Fruit fly (Drosophila melanogaster): ENCODE measurements around the gene Nepl4.

- TF ChIP-seq CG8478 (optimal IDR thresholded peaks at IDR 0.05): no peak
- no peak for TF ChIP-seq pan (optimal IDR thresholded peaks at IDR 0.05)
- TF ChIP-seq usp (GFP tag; optimal IDR thresholded peaks at IDR 0.05): no peak
Observed at dm6 chr2L:6356686-6357362, 10.9 kb upstream of the Nepl4 start.

Data from whole organism.